Fruit fly (Drosophila melanogaster) whole organism, embryonic: ENCODE data around the gene CG1622.

Source experiments
- Aef1 ChIP-seq: fragments of 200-800 bp; sonication (Bioruptor generic); IDR thresholded peaks from 3 replicates; pipeline ENCODE4 v1.3.6; 2022; ENCODE audit warnings: missing biosample characterization, missing genetic modification characterization
- CG11093 ChIP-seq: fragments of 200-800 bp; sonication (Bioruptor generic); IDR thresholded peaks from 3 replicates; pipeline ENCODE4 v1.3.6; 2022; ENCODE audit warnings: missing biosample characterization, missing genetic modification characterization
- CG1233 ChIP-seq: fragments of 200-800 bp; sonication (Bioruptor generic); optimal IDR thresholded peaks from 4 replicates; lab custom pipeline; 2018; ENCODE audit warnings: missing biosample characterization, mild to moderate bottlenecking, missing genetic modification characterization
- CG13894 ChIP-seq: fragments of 200-800 bp; sonication (Bioruptor generic); optimal IDR thresholded peaks from 3 replicates; lab custom pipeline; 2018; ENCODE audit warnings: missing biosample characterization, mild to moderate bottlenecking, missing genetic modification characterization, moderate library complexity
- CG14860 ChIP-seq: fragments of 200-800 bp; sonication (Bioruptor generic); IDR thresholded peaks from 3 replicates; pipeline ENCODE4 v1.3.6; 2022; ENCODE audit warnings: missing biosample characterization, missing genetic modification characterization; ENCODE audit not compliant: partially characterized antibody
- CG15514 ChIP-seq: fragments of 200-800 bp; sonication (Bioruptor generic); optimal IDR thresholded peaks from 3 replicates; lab custom pipeline; 2017; ENCODE audit warnings: missing biosample characterization, missing genetic modification characterization, mild to moderate bottlenecking, moderate library complexity, missing genetic modification reagents
- CG1602 ChIP-seq: fragments of 200-800 bp; sonication (Bioruptor generic); optimal IDR thresholded peaks from 3 replicates; lab custom pipeline; 2016; ENCODE audit warnings: missing biosample characterization, missing genetic modification characterization
- CG16863 ChIP-seq: fragments of 200-800 bp; sonication (Bioruptor generic); optimal IDR thresholded peaks from 3 replicates; lab custom pipeline; 2016; ENCODE audit warnings: missing biosample characterization, missing genetic modification characterization
- CG17359 ChIP-seq: fragments of 200-800 bp; sonication (Bioruptor generic); optimal IDR thresholded peaks from 3 replicates; lab custom pipeline; 2018; ENCODE audit warnings: missing biosample characterization, mild to moderate bottlenecking, missing genetic modification characterization, moderate library complexity
- CG17385 ChIP-seq: fragments of 200-800 bp; sonication (Bioruptor generic); optimal IDR thresholded peaks from 3 replicates; lab custom pipeline; 2018; ENCODE audit warnings: missing biosample characterization, mild to moderate bottlenecking, missing genetic modification characterization
- CG17802 ChIP-seq: fragments of 200-800 bp; sonication (Bioruptor generic); optimal IDR thresholded peaks from 2 replicates; lab custom pipeline; 2018; ENCODE audit warnings: missing biosample characterization, mild to moderate bottlenecking, missing genetic modification characterization, moderate library complexity
- CG17829 ChIP-seq: fragments of 200-800 bp; optimal IDR thresholded peaks from 2 replicates; lab custom pipeline; 2019; ENCODE audit warnings: missing biosample characterization, mild to moderate bottlenecking, missing genetic modification characterization, moderate library complexity
- CG2116 ChIP-seq: fragments of 200-800 bp; sonication (Bioruptor generic); optimal IDR thresholded peaks from 3 replicates; lab custom pipeline; 2018; ENCODE audit warnings: missing biosample characterization, mild to moderate bottlenecking, missing genetic modification characterization
- CG2120 ChIP-seq: fragments of 200-800 bp; sonication (Bioruptor generic); optimal IDR thresholded peaks from 3 replicates; lab custom pipeline; 2016; ENCODE audit warnings: missing biosample characterization, missing genetic modification characterization
- CG3065 ChIP-seq: fragments of 200-800 bp; sonication (Bioruptor generic); optimal IDR thresholded peaks from 2 replicates; lab custom pipeline; 2016; ENCODE audit warnings: missing biosample characterization, missing genetic modification characterization
- CG3281 ChIP-seq: fragments of 200-800 bp; sonication (Bioruptor generic); optimal IDR thresholded peaks from 3 replicates; lab custom pipeline; 2017; ENCODE audit warnings: missing biosample characterization, mild to moderate bottlenecking, missing genetic modification characterization
- CG3995 ChIP-seq: fragments of 200-800 bp; sonication (Bioruptor generic); optimal IDR thresholded peaks from 3 replicates; lab custom pipeline; 2016; ENCODE audit warnings: missing biosample characterization, missing genetic modification characterization
- CG4424 ChIP-seq: fragments of 200-800 bp; sonication (Bioruptor generic); optimal IDR thresholded peaks from 3 replicates; lab custom pipeline; 2016; ENCODE audit warnings: missing biosample characterization, missing genetic modification characterization
- CG6683 ChIP-seq: fragments of 200-800 bp; sonication (Bioruptor generic); optimal IDR thresholded peaks from 2 replicates; lab custom pipeline; 2017; ENCODE audit warnings: missing biosample characterization, mild to moderate bottlenecking, missing genetic modification characterization, missing genetic modification reagents
- CG7745 ChIP-seq: fragments of 200-800 bp; sonication (Bioruptor generic); optimal IDR thresholded peaks from 2 replicates; lab custom pipeline; 2018; ENCODE audit warnings: missing biosample characterization, mild to moderate bottlenecking, missing genetic modification characterization, moderate library complexity
- Doc3 ChIP-seq: fragments of 200-800 bp; sonication (Bioruptor generic); IDR thresholded peaks from 3 replicates; pipeline ENCODE4 v1.3.6; 2022; ENCODE audit warnings: missing biosample characterization, missing genetic modification characterization; ENCODE audit not compliant: partially characterized antibody
- Eip74EF ChIP-seq, 2 experiments: fragments of 200-800 bp in 1 of 2; fragments of >200 bp in 1 of 2; sonication (Bioruptor generic) in 1 of 2; optimal IDR thresholded peaks; 2 replicates each; lab custom pipeline; 2017 to 2019; ENCODE audit warnings: missing biosample characterization in 2 of 2, missing genetic modification characterization in 2 of 2, mild to moderate bottlenecking in 1 of 2, moderate library complexity in 1 of 2
- Hr3 ChIP-seq: fragments of 200-800 bp; sonication (Bioruptor generic); optimal IDR thresholded peaks from 3 replicates; lab custom pipeline; 2016; ENCODE audit warnings: missing biosample characterization, missing genetic modification characterization
- Mad ChIP-seq: fragments of 200-800 bp; sonication (Bioruptor generic); optimal IDR thresholded peaks from 2 replicates; lab custom pipeline; 2016; ENCODE audit warnings: missing biosample characterization, missing genetic modification characterization
- NK7.1 ChIP-seq: fragments of 200-800 bp; sonication (Bioruptor generic); optimal IDR thresholded peaks from 3 replicates; lab custom pipeline; 2016; ENCODE audit warnings: missing biosample characterization, missing genetic modification characterization
- Nf-YA ChIP-seq: fragments of 200-800 bp; sonication (Bioruptor generic); IDR thresholded peaks from 2 replicates; pipeline ENCODE4 v1.3.6; 2022; ENCODE audit warnings: missing biosample characterization, missing genetic modification characterization
- PHDP ChIP-seq: fragments of 200-800 bp; sonication (Bioruptor generic); optimal IDR thresholded peaks from 3 replicates; lab custom pipeline; 2018; ENCODE audit warnings: missing biosample characterization, mild to moderate bottlenecking, missing genetic modification characterization, moderate library complexity
- Pdp1 ChIP-seq, 2 experiments: fragments of 200-800 bp; sonication (Bioruptor generic); optimal IDR thresholded peaks; 3 replicates each; lab custom pipeline; 2016; ENCODE audit warnings: missing biosample characterization in 2 of 2, missing genetic modification characterization in 2 of 2, mild to moderate bottlenecking in 1 of 2, moderate library complexity in 1 of 2
- bcd ChIP-seq: fragments of 200-800 bp; sonication (Bioruptor generic); optimal IDR thresholded peaks from 2 replicates; lab custom pipeline; 2017; ENCODE audit warnings: missing biosample characterization, mild to moderate bottlenecking, missing genetic modification characterization
- cg ChIP-seq: fragments of 200-800 bp; sonication (Bioruptor generic); optimal IDR thresholded peaks from 3 replicates; lab custom pipeline; 2019; ENCODE audit warnings: missing biosample characterization, mild to moderate bottlenecking, missing genetic modification characterization, moderate library complexity
- ci ChIP-seq: fragments of 200-800 bp; sonication (Bioruptor generic); IDR thresholded peaks from 3 replicates; pipeline ENCODE4 v1.3.6; 2022; ENCODE audit warnings: missing biosample characterization, missing genetic modification characterization
- danr ChIP-seq: fragments of 200-800 bp; sonication (Bioruptor generic); IDR thresholded peaks from 2 replicates; pipeline ENCODE4 v1.3.6; 2022; ENCODE audit warnings: missing biosample characterization, missing genetic modification characterization
- dimm ChIP-seq: fragments of 200-800 bp; sonication (Bioruptor generic); IDR thresholded peaks from 2 replicates; pipeline ENCODE4 v1.3.6; 2022; ENCODE audit warnings: missing biosample characterization, missing genetic modification characterization
- exex ChIP-seq: fragments of 200-800 bp; sonication (Bioruptor generic); optimal IDR thresholded peaks from 4 replicates; lab custom pipeline; 2018; ENCODE audit warnings: missing biosample characterization, mild to moderate bottlenecking, missing genetic modification characterization, moderate library complexity
- gem ChIP-seq: fragments of 200-800 bp; sonication (Bioruptor generic); optimal IDR thresholded peaks from 2 replicates; lab custom pipeline; 2019; ENCODE audit warnings: missing biosample characterization, mild to moderate bottlenecking, missing genetic modification characterization, moderate library complexity
- gfzf ChIP-seq: fragments of 200-800 bp; sonication (Bioruptor generic); optimal IDR thresholded peaks from 2 replicates; lab custom pipeline; 2016; ENCODE audit warnings: missing biosample characterization, mild to moderate bottlenecking, missing genetic modification characterization, moderate library complexity
- her ChIP-seq: fragments of 200-800 bp; sonication (Bioruptor generic); optimal IDR thresholded peaks from 2 replicates; lab custom pipeline; 2016; ENCODE audit warnings: missing biosample characterization, missing genetic modification characterization
- jumu ChIP-seq: fragments of 200-800 bp; sonication (Bioruptor generic); optimal IDR thresholded peaks from 3 replicates; lab custom pipeline; 2016; ENCODE audit warnings: missing biosample characterization, missing genetic modification characterization
- ken ChIP-seq: fragments of 200-800 bp; sonication (Bioruptor generic); IDR thresholded peaks from 3 replicates; pipeline ENCODE4 v1.3.6; 2022; ENCODE audit warnings: missing biosample characterization, missing genetic modification characterization
- mld ChIP-seq: fragments of 200-800 bp; sonication (Bioruptor generic); IDR thresholded peaks from 3 replicates; pipeline ENCODE4 v1.3.6; 2022; ENCODE audit warnings: missing biosample characterization, missing genetic modification characterization; ENCODE audit not compliant: partially characterized antibody
- nau ChIP-seq: fragments of 200-800 bp; sonication (Bioruptor generic); optimal IDR thresholded peaks from 3 replicates; lab custom pipeline; 2017; ENCODE audit warnings: missing biosample characterization, mild to moderate bottlenecking, missing genetic modification characterization, missing genetic modification reagents
- nerfin-2 ChIP-seq: fragments of 200-800 bp; sonication (Bioruptor generic); IDR thresholded peaks from 2 replicates; pipeline ENCODE4 v1.3.6; 2022; ENCODE audit warnings: missing biosample characterization, missing genetic modification characterization; ENCODE audit not compliant: partially characterized antibody
- org-1 ChIP-seq: fragments of 200-800 bp; sonication (Bioruptor generic); optimal IDR thresholded peaks from 2 replicates; lab custom pipeline; 2017; ENCODE audit warnings: missing biosample characterization, missing genetic modification characterization
- pb ChIP-seq: fragments of 200-800 bp; sonication (Bioruptor generic); optimal IDR thresholded peaks from 3 replicates; lab custom pipeline; 2016; ENCODE audit warnings: missing biosample characterization, missing genetic modification characterization
- pfk ChIP-seq: fragments of 200-800 bp; sonication (Bioruptor generic); optimal IDR thresholded peaks from 2 replicates; lab custom pipeline; 2018; ENCODE audit warnings: missing biosample characterization, mild to moderate bottlenecking, missing genetic modification characterization, moderate library complexity
- sc ChIP-seq, 3 experiments: fragments of >200 bp in 2 of 3; fragments of 200-800 bp in 1 of 3; sonication (Bioruptor generic) in 1 of 3; optimal IDR thresholded peaks; 2 replicates in 2 of 3; 3 replicates in 1 of 3; lab custom pipeline; 2017; ENCODE audit warnings: mild to moderate bottlenecking in 1 of 3, missing biosample characterization in 1 of 3, missing genetic modification characterization in 1 of 3, missing genetic modification reagents in 1 of 3
- scrt ChIP-seq: fragments of 200-800 bp; sonication (Bioruptor generic); optimal IDR thresholded peaks from 2 replicates; lab custom pipeline; 2018; ENCODE audit warnings: missing biosample characterization, mild to moderate bottlenecking, missing genetic modification characterization, moderate library complexity
- sens ChIP-seq: fragments of 200-800 bp; sonication (Bioruptor generic); peaks from one replicate; lab custom pipeline; 2016; ENCODE audit warnings: missing biosample characterization, missing genetic modification characterization
- sr ChIP-seq: fragments of 200-800 bp; sonication (Bioruptor generic); IDR thresholded peaks from 3 replicates; pipeline ENCODE4 v1.3.6; 2022; ENCODE audit warnings: missing biosample characterization, missing genetic modification characterization
- tap ChIP-seq: fragments of 200-800 bp; optimal IDR thresholded peaks from 3 replicates; lab custom pipeline; 2019; ENCODE audit warnings: missing biosample characterization, mild to moderate bottlenecking, missing genetic modification characterization, moderate library complexity
- tgo ChIP-seq: fragments of 200-800 bp; sonication (Bioruptor generic); IDR thresholded peaks from 3 replicates; pipeline ENCODE4 v1.3.6; 2022; ENCODE audit warnings: missing biosample characterization, missing genetic modification characterization
- vvl ChIP-seq: fragments of 200-800 bp; sonication (Bioruptor generic); IDR thresholded peaks from 2 replicates; pipeline ENCODE4 v1.3.6; 2022; ENCODE audit warnings: missing biosample characterization, missing genetic modification characterization

The CG1622 gene

dm6 chrX:13307189-13307588 lies 10.3 kb downstream of the CG1622 start (continued):
- TF ChIP-seq nerfin-2 (GFP tag; lab: Robert Waterston, UW), result no peak
- TF ChIP-seq CG14860, result no peak
- TF ChIP-seq CG2120 (GFP tag; lab: Kevin White, UChicago), result peak; percentile 44
- no peak for TF ChIP-seq ci (GFP tag; lab: Robert Waterston, UW)
- TF ChIP-seq CG2116, result no peak
- no peak for TF ChIP-seq Nf-YA
- no peak for TF ChIP-seq PHDP
- TF ChIP-seq Aef1 (GFP tag; lab: Robert Waterston, UW), result no peak
- peak; percentile 14 for TF ChIP-seq bcd (GFP tag; lab: Kevin White, UChicago)
- no peak for TF ChIP-seq CG13894 (tag; lab: Kevin White, UChicago)
- TF ChIP-seq mld (GFP tag; lab: Robert Waterston, UW), result no peak
- TF ChIP-seq NK7.1 (GFP tag; lab: Kevin White, UChicago), result no peak
- TF ChIP-seq scrt, result no peak
- no peak for TF ChIP-seq Eip74EF (GFP tag; optimal IDR thresholded peaks at IDR 0.05; lab: Kevin White, UChicago)
- TF ChIP-seq nau (GFP tag; lab: Kevin White, UChicago), result no peak
- TF ChIP-seq her (GFP tag; lab: Kevin White, UChicago), result no peak
- no peak for TF ChIP-seq cg (GFP tag; lab: Kevin White, UChicago)
- TF ChIP-seq CG6683, result no peak
- no peak for TF ChIP-seq CG11093 (GFP tag; lab: Robert Waterston, UW)
- TF ChIP-seq tap (tag; lab: Kevin White, UChicago), result no peak
- TF ChIP-seq CG17359, result peak; percentile 2
- TF ChIP-seq dimm (GFP tag; lab: Robert Waterston, UW), result no peak
- peak; percentile 32; the same call in 1 of the 2 replicates for TF ChIP-seq vvl
- no peak for TF ChIP-seq CG3065 (GFP tag; lab: Kevin White, UChicago)
- TF ChIP-seq ken (GFP tag; lab: Robert Waterston, UW), result no peak
- no peak for TF ChIP-seq jumu (GFP tag; lab: Kevin White, UChicago)
- TF ChIP-seq gem (tag; lab: Kevin White, UChicago), result peak; percentile 58
- no peak for TF ChIP-seq danr (GFP tag; lab: Robert Waterston, UW)
- peak; percentile 33 for TF ChIP-seq org-1
- peak; percentile 22 for TF ChIP-seq CG4424 (GFP tag; lab: Kevin White, UChicago)
- TF ChIP-seq Mad (GFP tag; lab: Kevin White, UChicago), result no peak
- no peak for TF ChIP-seq CG17829 (tag; lab: Kevin White, UChicago)
- TF ChIP-seq CG1233 (GFP tag; lab: Kevin White, UChicago), result no peak
- peak; percentile 71 for TF ChIP-seq sens (GFP tag; lab: Kevin White, UChicago)
- no peak for TF ChIP-seq pfk (GFP tag; lab: Kevin White, UChicago)
- TF ChIP-seq CG1602 (GFP tag; lab: Kevin White, UChicago), result peak; percentile 10
- TF ChIP-seq Hr3 (GFP tag; lab: Kevin White, UChicago), result peak; percentile 46
- no peak for TF ChIP-seq CG3995 (GFP tag; lab: Kevin White, UChicago)
- TF ChIP-seq CG7745 (tag; lab: Kevin White, UChicago), result no peak
- no peak for TF ChIP-seq Doc3 (GFP tag; lab: Robert Waterston, UW)

dm6 chrX:13310764-13311163 lies 13.9 kb downstream of the CG1622 start:
- TF ChIP-seq sc (optimal IDR thresholded peaks at IDR 0.05; lab: Kevin White, UChicago) (no peak), sc (GFP tag; optimal IDR thresholded peaks at IDR 0.05; lab: Kevin White, UChicago) (no peak), CG17802 (tag; lab: Kevin White, UChicago) (no peak), gfzf (no peak), CG17385 (no peak), CG16863 (GFP tag; lab: Kevin White, UChicago) (no peak), pb (GFP tag; lab: Kevin White, UChicago) (no peak), sr (GFP tag; lab: Robert Waterston, UW) (no peak), CG3281 (GFP tag; lab: Kevin White, UChicago) (peak; percentile 9), Pdp1 (GFP tag; optimal IDR thresholded peaks at IDR 0.05; lab: Kevin White, UChicago) (no peak), exex (tag; lab: Kevin White, UChicago) (peak; percentile 72), tgo (no peak), CG15514 (GFP tag; lab: Kevin White, UChicago) (no peak)
